Fruit fly (Drosophila melanogaster): ENCODE measurements around the gene CG5592.
A peak's percentile ranks its signal among the peaks of the same experiment; 100 is the strongest.

- TF ChIP-seq Hr4 (GFP tag; optimal IDR thresholded peaks at IDR 0.05) (no peak), CG16779 (tag; optimal IDR thresholded peaks at IDR 0.05) (no peak), topi (GFP tag; optimal IDR thresholded peaks at IDR 0.05) (no peak), CG32006 (GFP tag; optimal IDR thresholded peaks at IDR 0.05) (peak; percentile 14), CG8319 (GFP tag; optimal IDR thresholded peaks at IDR 0.05) (no peak), CG6276 (GFP tag; optimal IDR thresholded peaks at IDR 0.05) (no peak)
Measured at dm6 chr3L:5922005-5922685, 24.7 kb downstream of the CG5592 start, which contains the start of gene CG32407.

All from whole organism, prepupa.